Worm (Caenorhabditis elegans) whole organism, L1 larva: ENCODE results near the gene ifo-1.
A peak's percentile ranks its signal among the peaks of the same experiment; 100 is the strongest.

Experiments used
- C16A3.4 ChIP-seq: fragments of 150-350 bp; optimal IDR thresholded peaks from 2 replicates; lab custom pipeline; 2014; ENCODE audit warnings: missing biosample characterization, missing genetic modification characterization
- F16B12.6 ChIP-seq: fragments of 150-350 bp; optimal IDR thresholded peaks from 2 replicates; lab custom pipeline; 2014; ENCODE audit warnings: missing biosample characterization, missing genetic modification characterization
- Y116A8C.19 ChIP-seq: sonication (generic microtip); optimal IDR thresholded peaks from 2 replicates; lab custom pipeline; 2016; ENCODE audit warnings: missing compliant biosample characterization, missing genetic modification characterization, borderline replicate concordance
- alr-1 ChIP-seq: fragments of 200-800 bp; sonication (Bioruptor generic); optimal IDR thresholded peaks from 2 replicates; lab custom pipeline; 2018; ENCODE audit warnings: borderline replicate concordance, mild to moderate bottlenecking, missing genetic modification characterization, missing compliant biosample characterization
- ama-1 ChIP-seq: fragments of 150-350 bp; optimal IDR thresholded peaks from 2 replicates; lab custom pipeline; 2014
- blmp-1 ChIP-seq: fragments of 150-350 bp; optimal IDR thresholded peaks from 2 replicates; lab custom pipeline; 2014; ENCODE audit warnings: missing biosample characterization, missing genetic modification characterization
- ceh-82 ChIP-seq, 3 experiments: fragments of 150-350 bp in 1 of 3; sonication (generic microtip) in 2 of 3; optimal IDR thresholded peaks; 2 replicates each; lab custom pipeline; 2014 to 2017; ENCODE audit warnings: missing biosample characterization in 3 of 3, missing genetic modification characterization in 3 of 3
- ceh-90 ChIP-seq: sonication (generic microtip); optimal IDR thresholded peaks from 2 replicates; lab custom pipeline; 2016; ENCODE audit warnings: missing genetic modification characterization, missing compliant biosample characterization
- dpl-1 ChIP-seq, 3 experiments: fragments of 150-350 bp in 2 of 3; sonication (generic microtip) in 1 of 3; optimal IDR thresholded peaks; 2 replicates each; lab custom pipeline; 2014 to 2017; ENCODE audit warnings: missing biosample characterization in 3 of 3, missing genetic modification characterization in 3 of 3, missing genetic modification reagents in 3 of 3
- dsc-1 ChIP-seq: sonication (generic microtip); optimal IDR thresholded peaks from 2 replicates; lab custom pipeline; 2016; ENCODE audit warnings: mild to moderate bottlenecking, missing genetic modification characterization, missing compliant biosample characterization
- efl-1 ChIP-seq, 4 experiments: fragments of 150-350 bp; optimal IDR thresholded peaks in 3 of 4; peaks in 1 of 4; 1 replicate in 1 of 4; 2 replicates in 3 of 4; lab custom pipeline; 2014; ENCODE audit warnings: missing biosample characterization in 2 of 4, missing genetic modification characterization in 2 of 4, missing genetic modification reagents in 2 of 4
- efl-3 ChIP-seq: fragments of 200-800 bp; sonication (Bioruptor generic); optimal IDR thresholded peaks from 2 replicates; lab custom pipeline; 2018; ENCODE audit warnings: mild to moderate bottlenecking, missing genetic modification characterization, missing compliant biosample characterization
- egl-13 ChIP-seq: sonication (generic microtip); optimal IDR thresholded peaks from 2 replicates; lab custom pipeline; 2016; ENCODE audit warnings: missing genotype, missing genetic modification reagents, missing genetic modification characterization, missing compliant biosample characterization
- egl-27 ChIP-seq, 2 experiments: fragments of 150-350 bp in 1 of 2; sonication (generic microtip); optimal IDR thresholded peaks; 3 replicates each; lab custom pipeline; 2017 to 2018; ENCODE audit warnings: missing biosample characterization in 2 of 2, missing genetic modification characterization in 2 of 2, missing genetic modification reagents in 2 of 2
- elt-2 ChIP-seq: sonication (generic microtip); optimal IDR thresholded peaks from 2 replicates; lab custom pipeline; 2016; ENCODE audit warnings: missing genetic modification characterization, mild to moderate bottlenecking, inconsistent platforms, missing compliant biosample characterization, missing genetic modification reagents
- elt-3 ChIP-seq, 6 experiments: fragments of 150-350 bp in 1 of 6; sonication (generic microtip); optimal IDR thresholded peaks; 2 replicates each; lab custom pipeline; 2017 to 2018; ENCODE audit warnings: missing biosample characterization in 6 of 6, missing genetic modification characterization in 6 of 6, inconsistent platforms in 1 of 6
- ets-5 ChIP-seq: fragments of 200-800 bp; sonication (Bioruptor generic); IDR thresholded peaks from 2 replicates; pipeline ENCODE4 v1.3.6; 2022; ENCODE audit warnings: missing genetic modification characterization, missing compliant biosample characterization
- fkh-8 ChIP-seq: sonication (generic microtip); optimal IDR thresholded peaks from 2 replicates; lab custom pipeline; 2016; ENCODE audit warnings: mild to moderate bottlenecking, missing genetic modification characterization, missing compliant biosample characterization
- irx-1 ChIP-seq: sonication (generic microtip); optimal IDR thresholded peaks from 2 replicates; lab custom pipeline; 2016; ENCODE audit warnings: missing genetic modification characterization, missing compliant biosample characterization
- isw-1 ChIP-seq: fragments of 200-800 bp; sonication (Bioruptor generic); IDR thresholded peaks from 2 replicates; pipeline ENCODE4 v1.3.6; 2022; ENCODE audit warnings: missing genetic modification characterization, missing compliant biosample characterization
- jun-1 ChIP-seq: fragments of 150-350 bp; optimal IDR thresholded peaks from 2 replicates; lab custom pipeline; 2014; ENCODE audit warnings: missing biosample characterization, missing genetic modification reagents, missing genetic modification characterization
- lin-13 ChIP-seq: fragments of 150-350 bp; optimal IDR thresholded peaks from 2 replicates; lab custom pipeline; 2014; ENCODE audit warnings: missing biosample characterization, missing genetic modification reagents, missing genetic modification characterization
- lin-14 ChIP-seq: fragments of 200-800 bp; sonication (Bioruptor generic); optimal IDR thresholded peaks from 2 replicates; lab custom pipeline; 2018; ENCODE audit warnings: mild to moderate bottlenecking, missing genetic modification characterization, moderate library complexity, missing compliant biosample characterization
- lin-15B ChIP-seq: fragments of 150-350 bp; sonication (generic microtip); optimal IDR thresholded peaks from 3 replicates; lab custom pipeline; 2014; ENCODE audit warnings: missing biosample characterization, missing genetic modification characterization
- lin-35 ChIP-seq, 2 experiments: fragments of 150-350 bp; optimal IDR thresholded peaks; 2 replicates each; lab custom pipeline; 2014; ENCODE audit warnings: missing biosample characterization in 2 of 2, missing genetic modification characterization in 2 of 2, missing genetic modification reagents in 2 of 2
- lin-39 ChIP-seq: fragments of 150-350 bp; optimal IDR thresholded peaks from 2 replicates; lab custom pipeline; 2014; ENCODE audit warnings: missing biosample characterization, missing genetic modification reagents, missing genetic modification characterization
- lsy-2 ChIP-seq, 2 experiments: fragments of 150-350 bp; optimal IDR thresholded peaks; 2 replicates each; lab custom pipeline; 2014; ENCODE audit warnings: missing biosample characterization in 2 of 2, missing genetic modification characterization in 2 of 2
- mdl-1 ChIP-seq, 2 experiments: fragments of 150-350 bp; optimal IDR thresholded peaks; 2 replicates each; lab custom pipeline; 2014 to 2017; ENCODE audit warnings: missing biosample characterization in 2 of 2, missing genetic modification characterization in 2 of 2, inconsistent platforms in 1 of 2
- mep-1 ChIP-seq: fragments of 150-350 bp; optimal IDR thresholded peaks from 2 replicates; lab custom pipeline; 2014; ENCODE audit warnings: missing biosample characterization, missing genetic modification characterization
- nhr-19 ChIP-seq: fragments of 200-800 bp; sonication (Bioruptor generic); conservative IDR thresholded peaks from 2 replicates; pipeline ENCODE4 v1.3.6; 2022; ENCODE audit warnings: missing genetic modification characterization, missing compliant biosample characterization
- nhr-20 ChIP-seq: sonication (generic microtip); optimal IDR thresholded peaks from 2 replicates; lab custom pipeline; 2016; ENCODE audit warnings: mild to moderate bottlenecking, missing genetic modification characterization, missing compliant biosample characterization
- nhr-47 ChIP-seq: sonication (generic microtip); optimal IDR thresholded peaks from 2 replicates; lab custom pipeline; 2016; ENCODE audit warnings: mild to moderate bottlenecking, missing genetic modification characterization, moderate library complexity, missing compliant biosample characterization
- nhr-71 ChIP-seq: sonication (generic microtip); optimal IDR thresholded peaks from 2 replicates; lab custom pipeline; 2016; ENCODE audit warnings: mild to moderate bottlenecking, missing genetic modification characterization, moderate library complexity, missing compliant biosample characterization
- nhr-85 ChIP-seq: sonication (generic microtip); peaks from one replicate; lab custom pipeline; 2016; ENCODE audit warnings: missing genetic modification characterization, inconsistent platforms, missing compliant biosample characterization
- nhr-90 ChIP-seq: sonication (generic microtip); optimal IDR thresholded peaks from 2 replicates; lab custom pipeline; 2016; ENCODE audit warnings: mild to moderate bottlenecking, missing genetic modification characterization, missing compliant biosample characterization; ENCODE audit not compliant: poor library complexity
- pqm-1 ChIP-seq: sonication (generic microtip); optimal IDR thresholded peaks from 3 replicates; lab custom pipeline; 2017; ENCODE audit warnings: missing biosample characterization, missing genetic modification characterization
- rnt-1 ChIP-seq: sonication (generic microtip); optimal IDR thresholded peaks from 2 replicates; lab custom pipeline; 2016; ENCODE audit warnings: mild to moderate bottlenecking, missing genetic modification characterization, moderate library complexity, missing compliant biosample characterization
- skn-1 ChIP-seq: fragments of 150-350 bp; optimal IDR thresholded peaks from 2 replicates; lab custom pipeline; 2014; ENCODE audit warnings: missing biosample characterization, missing genetic modification characterization
- snpc-4 ChIP-seq: fragments of 150-350 bp; optimal IDR thresholded peaks from 2 replicates; lab custom pipeline; 2014; ENCODE audit warnings: missing biosample characterization, missing genetic modification characterization
- snu-23 ChIP-seq: sonication (generic microtip); optimal IDR thresholded peaks from 2 replicates; lab custom pipeline; 2016; ENCODE audit warnings: missing genetic modification characterization, missing compliant biosample characterization
- sox-4 ChIP-seq: sonication (generic microtip); optimal IDR thresholded peaks from 2 replicates; lab custom pipeline; 2016; ENCODE audit warnings: missing genetic modification characterization, missing compliant biosample characterization
- swsn-7 ChIP-seq: sonication (generic microtip); optimal IDR thresholded peaks from 2 replicates; lab custom pipeline; 2016; ENCODE audit warnings: missing genetic modification characterization, missing compliant biosample characterization
- tbx-2 ChIP-seq: sonication (generic microtip); optimal IDR thresholded peaks from 2 replicates; lab custom pipeline; 2016; ENCODE audit warnings: missing genetic modification characterization, missing compliant biosample characterization
- unc-130 ChIP-seq: fragments of 150-350 bp; optimal IDR thresholded peaks from 2 replicates; lab custom pipeline; 2017; ENCODE audit warnings: missing biosample characterization, missing genetic modification characterization, inconsistent platforms
- unc-98 ChIP-seq: fragments of 200-800 bp; sonication (Bioruptor generic); IDR thresholded peaks from 2 replicates; pipeline ENCODE4 v1.3.6; 2022; ENCODE audit warnings: missing genetic modification characterization, missing compliant biosample characterization
- vab-15 ChIP-seq: sonication (generic microtip); optimal IDR thresholded peaks from 2 replicates; lab custom pipeline; 2017; ENCODE audit warnings: missing genotype, mild to moderate bottlenecking, missing genetic modification characterization, missing compliant biosample characterization
- xbp-1 ChIP-seq: sonication (generic microtip); optimal IDR thresholded peaks from 2 replicates; lab custom pipeline; 2016; ENCODE audit warnings: missing genetic modification characterization, missing compliant biosample characterization
- zag-1 ChIP-seq: fragments of 150-350 bp; optimal IDR thresholded peaks from 2 replicates; lab custom pipeline; 2014; ENCODE audit warnings: missing biosample characterization, missing genetic modification characterization

Gene ifo-1

DNA sequence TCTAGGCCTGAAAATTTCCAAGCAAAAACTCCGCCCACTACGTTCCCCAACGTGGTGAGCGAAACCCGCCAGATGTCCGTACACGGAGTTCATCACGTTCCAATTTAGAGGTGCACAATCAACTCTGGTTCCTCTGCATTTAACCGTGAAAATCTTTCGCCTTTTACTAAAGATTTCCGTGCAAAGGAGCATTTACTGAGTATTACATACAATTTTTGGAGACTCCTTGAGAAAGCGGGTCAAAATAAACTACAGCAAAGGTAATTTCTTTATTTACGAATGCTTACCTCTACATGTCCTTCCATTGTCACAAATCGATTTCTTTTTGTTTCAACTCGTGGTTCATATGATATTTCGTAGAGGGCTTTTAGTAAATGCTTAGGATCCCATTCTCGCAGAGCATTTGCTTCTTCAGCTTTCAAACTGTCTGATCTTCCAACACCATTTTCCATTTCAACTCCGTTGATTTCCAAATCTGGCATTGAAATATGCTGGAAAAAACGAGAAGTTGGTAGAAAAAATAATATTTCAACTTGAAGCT lies 9.8 kb downstream of the ifo-1 start, which contains the start of gene F42C5.9 (continued):
- TF ChIP-seq unc-98 (GFP tag; lab: Robert Waterston, UW), result no peak
- TF ChIP-seq ama-1, result peak; percentile 28
- TF ChIP-seq mep-1 (tag; lab: Kevin White, UChicago), result no peak
- no peak for TF ChIP-seq isw-1
- TF ChIP-seq lin-14 (GFP tag; lab: Kevin White, UChicago), result peak; percentile 29
- TF ChIP-seq egl-27 (tag; optimal IDR thresholded peaks at IDR 0.05; lab: Kevin White, UChicago), result no peak
- no peak for TF ChIP-seq efl-3
- peak; percentile 15 for TF ChIP-seq swsn-7
- no peak for TF ChIP-seq rnt-1 (tag; lab: Kevin White, UChicago)
- no peak for TF ChIP-seq xbp-1
- TF ChIP-seq snpc-4 (tag; lab: Kevin White, UChicago), result peak; percentile 94
- TF ChIP-seq F16B12.6 (tag; lab: Kevin White, UChicago), result no peak
- TF ChIP-seq pqm-1 (tag; lab: Kevin White, UChicago), result no peak
- TF ChIP-seq nhr-47 (tag; lab: Kevin White, UChicago), result peak; percentile 29
- TF ChIP-seq egl-13 (tag; lab: Kevin White, UChicago), result no peak
- TF ChIP-seq elt-2, result peak; percentile 53

ce11 chrIV:7313962-7314361 lies 12.5 kb downstream of the ifo-1 start:
- peak; percentile 34 for TF ChIP-seq skn-1 (tag; lab: Kevin White, UChicago)
- TF ChIP-seq xbp-1, result peak; percentile 32
- TF ChIP-seq lin-35 (GFP tag; optimal IDR thresholded peaks at IDR 0.05; lab: Kevin White, UChicago), result peak; percentile 63
- peak; percentile 46 to 65 (median 60) for TF ChIP-seq dpl-1 (GFP tag; optimal IDR thresholded peaks at IDR 0.05; lab: Kevin White, UChicago)
- TF ChIP-seq rnt-1 (tag; lab: Kevin White, UChicago), result peak; percentile 54
- TF ChIP-seq snpc-4 (tag; lab: Kevin White, UChicago), result peak; percentile 43
- no peak for TF ChIP-seq egl-13 (tag; lab: Kevin White, UChicago)
- TF ChIP-seq ceh-82 (tag; optimal IDR thresholded peaks at IDR 0.05; lab: Kevin White, UChicago), result peak in 2 of 3 experiments; percentile 7 to 56
- TF ChIP-seq dsc-1, result peak; percentile 37
- no peak for TF ChIP-seq sox-4 (tag; lab: Kevin White, UChicago)
- TF ChIP-seq lin-15B (tag; lab: Kevin White, UChicago), result peak; percentile 7
- TF ChIP-seq ama-1, result no peak
- TF ChIP-seq nhr-71 (tag; lab: Kevin White, UChicago), result peak; percentile 78
- TF ChIP-seq lin-14 (GFP tag; lab: Kevin White, UChicago), result peak; percentile 65
- no peak for TF ChIP-seq zag-1 (tag; lab: Kevin White, UChicago)
- peak; percentile 8 for TF ChIP-seq lin-13 (GFP tag; lab: Kevin White, UChicago)
- TF ChIP-seq efl-1 (optimal IDR thresholded peaks at IDR 0.05; lab: Kevin White, UChicago), result peak; percentile 60 to 66
- TF ChIP-seq efl-1 (GFP tag; optimal IDR thresholded peaks at IDR 0.05 in 1 of 2; lab: Kevin White, UChicago), result peak; percentile 51 to 92
- peak; percentile 11 for TF ChIP-seq blmp-1 (tag; lab: Kevin White, UChicago)
- peak; percentile 63 for TF ChIP-seq nhr-47 (tag; lab: Kevin White, UChicago)
- TF ChIP-seq F16B12.6 (tag; lab: Kevin White, UChicago), result peak; percentile 25
- TF ChIP-seq nhr-85 (tag; lab: Kevin White, UChicago), result peak; percentile 80
- TF ChIP-seq jun-1 (tag; lab: Kevin White, UChicago), result peak; percentile 14
- peak; percentile 45 for TF ChIP-seq tbx-2 (tag; lab: Kevin White, UChicago)
- TF ChIP-seq vab-15 (tag; lab: Kevin White, UChicago), result no peak
- no peak for TF ChIP-seq Y116A8C.19 (tag; lab: Kevin White, UChicago)
- TF ChIP-seq elt-3 (tag; optimal IDR thresholded peaks at IDR 0.05; lab: Kevin White, UChicago), result peak in 1 of 6 experiments; percentile 68
- TF ChIP-seq egl-27 (tag; optimal IDR thresholded peaks at IDR 0.05; lab: Kevin White, UChicago), result no peak
- TF ChIP-seq ceh-90 (tag; lab: Kevin White, UChicago), result no peak
- TF ChIP-seq irx-1 (tag; lab: Kevin White, UChicago), result peak; percentile 22
- peak; percentile 40; the same call in 1 of the 2 replicates for TF ChIP-seq nhr-19 (GFP tag; lab: Robert Waterston, UW)
- no peak for TF ChIP-seq alr-1 (tag; lab: Kevin White, UChicago)
- TF ChIP-seq ets-5 (GFP tag; lab: Robert Waterston, UW), result no peak
- TF ChIP-seq nhr-90, result peak; percentile 41
- peak; percentile 79 for TF ChIP-seq snu-23 (GFP tag; lab: Kevin White, UChicago)
- TF ChIP-seq mdl-1 (tag; optimal IDR thresholded peaks at IDR 0.05; lab: Kevin White, UChicago), result peak in 1 of 2 experiments; percentile 23
- TF ChIP-seq unc-130 (tag; lab: Kevin White, UChicago), result peak; percentile 35
- TF ChIP-seq lsy-2 (tag; optimal IDR thresholded peaks at IDR 0.05; lab: Kevin White, UChicago), result peak; percentile 61 to 86
- peak; percentile 60 for TF ChIP-seq C16A3.4
- TF ChIP-seq fkh-8, result peak; percentile 38
- peak; percentile 9; the same call in 1 of the 2 replicates for TF ChIP-seq isw-1
- TF ChIP-seq swsn-7, result peak; percentile 64
- TF ChIP-seq mep-1 (tag; lab: Kevin White, UChicago), result peak; percentile 63
- peak; percentile 37 for TF ChIP-seq lin-39 (tag; lab: Kevin White, UChicago)
- peak; percentile 59 for TF ChIP-seq nhr-20
